Worm (Caenorhabditis elegans): ENCODE results near the gene C55C3.73.

ce11 chrIV:5685014-5685413 is 18.2 kb downstream of the C55C3.73 start, which contains the start of gene C55C3.3:
- TF ChIP-seq ama-1 (optimal IDR thresholded peaks at IDR 0.05) (no peak), ztf-11 (tag; optimal IDR thresholded peaks at IDR 0.05) (no peak), mab-5 (tag; optimal IDR thresholded peaks at IDR 0.05) (no peak), gmeb-1 (tag; optimal IDR thresholded peaks at IDR 0.05) (no peak), nhr-237 (tag; optimal IDR thresholded peaks at IDR 0.05) (no peak), ztf-4 (tag; optimal IDR thresholded peaks at IDR 0.05) (no peak), unc-62 (GFP tag; optimal IDR thresholded peaks at IDR 0.05) (no peak), elt-3 (tag; optimal IDR thresholded peaks at IDR 0.05) (no peak), nhr-77 (tag; optimal IDR thresholded peaks at IDR 0.05) (no peak), ZK546.5 (tag; optimal IDR thresholded peaks at IDR 0.05) (no peak), lin-39 (tag; optimal IDR thresholded peaks at IDR 0.05) (no peak), skn-1 (tag; optimal IDR thresholded peaks at IDR 0.05) (no peak), ztf-1 (GFP tag; conservative IDR thresholded peaks at IDR 0.05) (no peak)

Measured in whole organism, L2 larva.